Worm (Caenorhabditis elegans) whole organism, L4/young adult: ENCODE results near the gene math-25.

ENCODE experiments used
- W03F9.2 ChIP-seq: fragments of 150-350 bp; optimal IDR thresholded peaks from 2 replicates; lab custom pipeline; 2014; ENCODE audit warnings: missing biosample characterization, missing genetic modification characterization
- dao-5 ChIP-seq: sonication (generic microtip); optimal IDR thresholded peaks from 2 replicates; lab custom pipeline; 2016; ENCODE audit warnings: missing genotype, missing genetic modification characterization, moderate library complexity, missing compliant biosample characterization
- him-1 ChIP-seq: sonication (generic microtip); optimal IDR thresholded peaks from 2 replicates; lab custom pipeline; 2016; ENCODE audit warnings: missing genotype, missing genetic modification reagents, missing genetic modification characterization, missing compliant biosample characterization

ce11 chrII:1928578-1928977 is 32.7 kb downstream of the math-25 start:
- TF ChIP-seq him-1 (no peak), dao-5 (tag; lab: Kevin White, UChicago) (no peak), W03F9.2 (tag; lab: Kevin White, UChicago) (no peak)
